Worm (Caenorhabditis elegans): Measurements from ENCODE around the gene C54G7.1.

- no peak for TF ChIP-seq unc-55 (GFP tag; optimal IDR thresholded peaks at IDR 0.05)
- TF ChIP-seq aly-2 (tag; optimal IDR thresholded peaks at IDR 0.05): no peak
- TF ChIP-seq Y55F3AM.14 (GFP tag; optimal IDR thresholded peaks at IDR 0.05): no peak
- no peak for TF ChIP-seq ZK546.5 (tag; optimal IDR thresholded peaks at IDR 0.05)
These were observed 25.9 kb upstream of the C54G7.1 start for ce11 chrX:5517844-5518243.

All from whole organism, L2 larva.